Worm (Caenorhabditis elegans) whole organism, midembryonic: Measurements from ENCODE around the gene cutl-2.

ENCODE experiments used
- T22C8.4 ChIP-seq: fragments of 200-800 bp; sonication (Bioruptor generic); IDR thresholded peaks from 2 replicates; pipeline ENCODE4 v1.3.6; 2022; ENCODE audit warnings: missing genetic modification characterization, missing compliant biosample characterization
- cog-1 ChIP-seq: sonication (generic microtip); optimal IDR thresholded peaks from 2 replicates; lab custom pipeline; 2016; ENCODE audit warnings: missing genetic modification characterization, missing compliant biosample characterization
- flt-1 ChIP-seq: fragments of 200-800 bp; sonication (Bioruptor generic); IDR thresholded peaks from 2 replicates; pipeline ENCODE4 v1.3.6; 2022; ENCODE audit warnings: missing genetic modification characterization, missing compliant biosample characterization
- klf-2 ChIP-seq: fragments of 200-800 bp; sonication (Bioruptor generic); conservative IDR thresholded peaks from 2 replicates; pipeline ENCODE4 v1.3.6; 2022; ENCODE audit warnings: missing genetic modification reagents, missing genetic modification characterization, missing compliant biosample characterization
- med-1 ChIP-seq: sonication (generic microtip); optimal IDR thresholded peaks from 2 replicates; lab custom pipeline; 2017; ENCODE audit warnings: missing genetic modification characterization, mild to moderate bottlenecking, missing compliant biosample characterization, antibody characterized with exemption, missing genetic modification reagents; ENCODE audit not compliant: insufficient read depth
- ref-1 ChIP-seq: fragments of 200-800 bp; sonication (Bioruptor generic); conservative IDR thresholded peaks from 2 replicates; pipeline ENCODE4 v1.3.6; 2022; ENCODE audit warnings: missing genetic modification reagents, missing genetic modification characterization, missing compliant biosample characterization
- tab-1 ChIP-seq: fragments of 200-800 bp; sonication (Bioruptor generic); IDR thresholded peaks from 2 replicates; pipeline ENCODE4 v1.3.6; 2022; ENCODE audit warnings: missing genetic modification characterization, missing compliant biosample characterization
- ztf-23 ChIP-seq: fragments of 200-800 bp; sonication (Bioruptor generic); IDR thresholded peaks from 2 replicates; pipeline ENCODE4 v1.3.6; 2022; ENCODE audit warnings: missing genetic modification reagents, missing genetic modification characterization, missing compliant biosample characterization
- ztf-29 ChIP-seq: fragments of 200-800 bp; sonication (Bioruptor generic); IDR thresholded peaks from 2 replicates; pipeline ENCODE4 v1.3.6; 2022; ENCODE audit warnings: missing genetic modification reagents, missing genetic modification characterization, missing compliant biosample characterization

DNA sequence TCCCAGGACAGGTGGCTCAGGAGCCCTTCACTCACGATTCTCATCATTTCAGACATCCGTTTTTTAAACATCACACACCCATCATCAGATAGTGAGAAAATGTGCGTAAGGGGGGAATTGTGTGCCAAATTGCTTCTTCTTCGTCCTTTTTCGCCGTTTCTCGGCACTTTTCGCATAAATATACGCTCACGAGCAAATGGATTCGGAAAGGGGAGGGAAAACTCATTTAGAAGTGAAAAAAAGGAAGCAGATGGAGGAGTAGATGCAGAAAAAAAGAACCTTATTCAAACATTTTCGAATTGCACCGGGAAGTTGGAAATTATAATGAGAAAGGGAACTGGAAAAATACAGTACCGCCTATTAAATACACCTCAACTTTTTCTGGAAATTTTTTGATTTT, 42.4 kb downstream of the cutl-2 start:
- no peak for TF ChIP-seq ref-1 (GFP tag; lab: Robert Waterston, UW)
- TF ChIP-seq cog-1: no peak
- TF ChIP-seq flt-1: no peak
- no peak for TF ChIP-seq tab-1 (GFP tag; lab: Robert Waterston, UW)
- TF ChIP-seq klf-2 (GFP tag; lab: Robert Waterston, UW): no peak
- no peak for TF ChIP-seq med-1 (GFP tag; lab: Kevin White, UChicago)
- TF ChIP-seq T22C8.4: no peak
- no peak for TF ChIP-seq ztf-23 (GFP tag; lab: Robert Waterston, UW)
- TF ChIP-seq ztf-29 (GFP tag; lab: Robert Waterston, UW): no peak
